Fruit fly (Drosophila melanogaster) whole organism, embryonic: ENCODE data around the gene CG11241.

ENCODE experiments used
- Awh ChIP-seq: fragments of 200-800 bp; sonication (Bioruptor generic); IDR thresholded peaks from 2 replicates; pipeline ENCODE4, ENCODE4 v1.3.6; 2022; ENCODE audit warnings: missing biosample characterization, missing genetic modification characterization
- Bgb ChIP-seq: fragments of 200-800 bp; sonication (Bioruptor generic); IDR thresholded peaks from 2 replicates; pipeline ENCODE4 v1.3.6; 2022; ENCODE audit warnings: missing biosample characterization, missing genetic modification characterization; ENCODE audit not compliant: partially characterized antibody
- CG10543 ChIP-seq: fragments of 200-800 bp; sonication (Bioruptor generic); optimal IDR thresholded peaks from 3 replicates; lab custom pipeline; 2017; ENCODE audit warnings: missing biosample characterization, mild to moderate bottlenecking, missing genetic modification characterization, moderate library complexity
- CG10959 ChIP-seq: fragments of 200-800 bp; sonication (Bioruptor generic); IDR thresholded peaks from 2 replicates; pipeline ENCODE4 v1.3.6; 2022; ENCODE audit warnings: missing biosample characterization, missing genetic modification characterization
- CG11504 ChIP-seq: fragments of 200-800 bp; sonication (Bioruptor generic); optimal IDR thresholded peaks from 3 replicates; lab custom pipeline; 2019; ENCODE audit warnings: missing biosample characterization, mild to moderate bottlenecking, missing genetic modification characterization, moderate library complexity
- CG11695 ChIP-seq: fragments of 200-800 bp; sonication (Bioruptor generic); IDR thresholded peaks from 3 replicates; pipeline ENCODE4 v1.3.6; 2022; ENCODE audit warnings: missing biosample characterization, missing genetic modification characterization
- CG13894 ChIP-seq: fragments of 200-800 bp; sonication (Bioruptor generic); optimal IDR thresholded peaks from 3 replicates; lab custom pipeline; 2018; ENCODE audit warnings: missing biosample characterization, mild to moderate bottlenecking, missing genetic modification characterization, moderate library complexity
- CG14014 ChIP-seq: fragments of 200-800 bp; sonication (Bioruptor generic); IDR thresholded peaks from 2 replicates; pipeline ENCODE4 v1.3.6; 2022; ENCODE audit warnings: missing biosample characterization, missing genetic modification characterization
- CG14965 ChIP-seq: fragments of 200-800 bp; sonication (Bioruptor generic); optimal IDR thresholded peaks from 2 replicates; lab custom pipeline; 2016; ENCODE audit warnings: missing biosample characterization, missing genetic modification characterization, borderline replicate concordance
- CG17186 ChIP-seq: fragments of 200-800 bp; sonication (Bioruptor generic); optimal IDR thresholded peaks from 3 replicates; lab custom pipeline; 2017; ENCODE audit warnings: missing biosample characterization, missing genetic modification reagents, missing genetic modification characterization
- CG2116 ChIP-seq: fragments of 200-800 bp; sonication (Bioruptor generic); optimal IDR thresholded peaks from 3 replicates; lab custom pipeline; 2018; ENCODE audit warnings: missing biosample characterization, mild to moderate bottlenecking, missing genetic modification characterization
- CG3995 ChIP-seq: fragments of 200-800 bp; sonication (Bioruptor generic); optimal IDR thresholded peaks from 3 replicates; lab custom pipeline; 2016; ENCODE audit warnings: missing biosample characterization, missing genetic modification characterization
- CG5180 ChIP-seq: fragments of 200-800 bp; sonication (Bioruptor generic); optimal IDR thresholded peaks from 3 replicates; lab custom pipeline; 2017; ENCODE audit warnings: missing biosample characterization, missing genetic modification characterization, mild to moderate bottlenecking, moderate library complexity, missing genetic modification reagents
- CG6813 ChIP-seq: fragments of 200-800 bp; sonication (Bioruptor generic); optimal IDR thresholded peaks from 2 replicates; lab custom pipeline; 2017; ENCODE audit warnings: missing biosample characterization, missing genetic modification characterization, mild to moderate bottlenecking, moderate library complexity, missing genetic modification reagents
- CG7372 ChIP-seq: fragments of 200-800 bp; sonication (Bioruptor generic); IDR thresholded peaks from 2 replicates; pipeline ENCODE4 v1.3.6; 2022; ENCODE audit warnings: missing biosample characterization, missing genetic modification characterization
- CG7928 ChIP-seq: fragments of 200-800 bp; sonication (Bioruptor generic); optimal IDR thresholded peaks from 2 replicates; lab custom pipeline; 2017; ENCODE audit warnings: missing biosample characterization, mild to moderate bottlenecking, missing genetic modification characterization
- CG8478 ChIP-seq: fragments of >200 bp; optimal IDR thresholded peaks from 2 replicates; lab custom pipeline; 2018
- CG8765 ChIP-seq: fragments of 200-800 bp; sonication (Bioruptor generic); IDR thresholded peaks from 2 replicates; pipeline ENCODE4 v1.3.6; 2022; ENCODE audit warnings: missing biosample characterization, missing genetic modification characterization
- Deaf1 ChIP-seq: fragments of 200-800 bp; optimal IDR thresholded peaks from 3 replicates; lab custom pipeline; 2019; ENCODE audit warnings: missing biosample characterization, mild to moderate bottlenecking, missing genetic modification characterization, moderate library complexity
- Ets65A ChIP-seq: fragments of 200-800 bp; sonication (Bioruptor generic); peaks from one replicate; lab custom pipeline; 2016; ENCODE audit warnings: missing biosample characterization, missing genetic modification characterization
- HmgD ChIP-seq: fragments of 200-800 bp; sonication (Bioruptor generic); optimal IDR thresholded peaks from 3 replicates; lab custom pipeline; 2016; ENCODE audit warnings: missing biosample characterization, missing genetic modification characterization
- Hr51 ChIP-seq, 2 experiments: fragments of 200-800 bp; sonication (Bioruptor generic); optimal IDR thresholded peaks; 2 replicates in 1 of 2; 3 replicates in 1 of 2; lab custom pipeline; 2016 to 2018; ENCODE audit warnings: missing biosample characterization in 2 of 2, missing genetic modification characterization in 2 of 2, mild to moderate bottlenecking in 1 of 2, moderate library complexity in 1 of 2
- NC2β ChIP-seq: fragments of 200-800 bp; sonication (Bioruptor generic); optimal IDR thresholded peaks from 2 replicates; lab custom pipeline; 2016; ENCODE audit warnings: missing biosample characterization, missing genetic modification characterization
- NK7.1 ChIP-seq: fragments of 200-800 bp; sonication (Bioruptor generic); optimal IDR thresholded peaks from 3 replicates; lab custom pipeline; 2016; ENCODE audit warnings: missing biosample characterization, missing genetic modification characterization
- Xrp1 ChIP-seq: fragments of 200-800 bp; sonication (Bioruptor generic); IDR thresholded peaks from 2 replicates; pipeline ENCODE4 v1.3.6; 2022; ENCODE audit warnings: missing biosample characterization, missing genetic modification characterization
- bcd ChIP-seq: fragments of 200-800 bp; sonication (Bioruptor generic); optimal IDR thresholded peaks from 2 replicates; lab custom pipeline; 2017; ENCODE audit warnings: missing biosample characterization, mild to moderate bottlenecking, missing genetic modification characterization
- bsh ChIP-seq, 2 experiments: fragments of 200-800 bp; sonication (Bioruptor generic); optimal IDR thresholded peaks; 2 replicates each; lab custom pipeline; 2017 to 2018; ENCODE audit warnings: mild to moderate bottlenecking in 2 of 2, missing biosample characterization in 2 of 2, missing genetic modification characterization in 2 of 2, moderate library complexity in 1 of 2
- cad ChIP-seq: fragments of >200 bp; optimal IDR thresholded peaks from 2 replicates; lab custom pipeline; 2017; ENCODE audit warnings: missing biosample characterization, missing genetic modification characterization
- crol ChIP-seq: fragments of 200-800 bp; sonication (Bioruptor generic); IDR thresholded peaks from 2 replicates; pipeline ENCODE4 v1.3.6; 2022; ENCODE audit warnings: missing biosample characterization, missing genetic modification characterization
- esg ChIP-seq: fragments of 200-800 bp; sonication (Bioruptor generic); conservative IDR thresholded peaks from 2 replicates; pipeline ENCODE4 v1.3.6; 2022; ENCODE audit warnings: missing biosample characterization, missing genetic modification characterization
- eve ChIP-seq, 2 experiments: fragments of >200 bp; optimal IDR thresholded peaks; 2 replicates each; lab custom pipeline; 2017; ENCODE audit warnings: missing biosample characterization in 2 of 2, missing genetic modification characterization in 2 of 2
- fd64A ChIP-seq: fragments of 200-800 bp; sonication (Bioruptor generic); optimal IDR thresholded peaks from 3 replicates; lab custom pipeline; 2018; ENCODE audit warnings: missing biosample characterization, mild to moderate bottlenecking, missing genetic modification characterization
- gce ChIP-seq: fragments of 200-800 bp; sonication (Bioruptor generic); IDR thresholded peaks from 3 replicates; pipeline ENCODE4 v1.3.6; 2022; ENCODE audit warnings: missing biosample characterization, missing genetic modification characterization
- gcm ChIP-seq: fragments of 200-800 bp; sonication (Bioruptor generic); optimal IDR thresholded peaks from 2 replicates; lab custom pipeline; 2019; ENCODE audit warnings: missing biosample characterization, mild to moderate bottlenecking, missing genetic modification characterization, moderate library complexity
- insv ChIP-seq, 2 experiments: fragments of 200-800 bp; sonication (Bioruptor generic); optimal IDR thresholded peaks; 3 replicates each; lab custom pipeline; 2016 to 2018; ENCODE audit warnings: missing biosample characterization in 2 of 2, missing genetic modification characterization in 2 of 2
- jigr1 ChIP-seq: fragments of 200-800 bp; sonication (Bioruptor generic); IDR thresholded peaks from 3 replicates; pipeline ENCODE4 v1.3.6; 2022; ENCODE audit warnings: missing biosample characterization, missing genetic modification characterization
- lmd ChIP-seq: fragments of 200-800 bp; sonication (Bioruptor generic); IDR thresholded peaks from 2 replicates; pipeline ENCODE4 v1.3.6; 2022; ENCODE audit warnings: missing biosample characterization, missing genetic modification characterization
- mirr ChIP-seq: fragments of 200-800 bp; sonication (Bioruptor generic); optimal IDR thresholded peaks from 3 replicates; lab custom pipeline; 2018; ENCODE audit warnings: missing biosample characterization, mild to moderate bottlenecking, missing genetic modification characterization
- nerfin-1 ChIP-seq: fragments of 200-800 bp; sonication (Bioruptor generic); optimal IDR thresholded peaks from 3 replicates; lab custom pipeline; 2019; ENCODE audit warnings: missing biosample characterization, mild to moderate bottlenecking, missing genetic modification characterization, moderate library complexity
- odd ChIP-seq: fragments of 200-800 bp; sonication (Bioruptor generic); optimal IDR thresholded peaks from 2 replicates; lab custom pipeline; 2017; ENCODE audit warnings: missing biosample characterization, mild to moderate bottlenecking, missing genetic modification characterization
- onecut ChIP-seq: fragments of 200-800 bp; sonication (Bioruptor generic); IDR thresholded peaks from 2 replicates; pipeline ENCODE4 v1.3.6; 2022; ENCODE audit warnings: missing biosample characterization, missing genetic modification characterization
- run ChIP-seq: fragments of 200-800 bp; sonication (Bioruptor generic); optimal IDR thresholded peaks from 3 replicates; lab custom pipeline; 2018; ENCODE audit warnings: missing biosample characterization, mild to moderate bottlenecking, missing genetic modification characterization
- scrt ChIP-seq: fragments of 200-800 bp; sonication (Bioruptor generic); optimal IDR thresholded peaks from 2 replicates; lab custom pipeline; 2018; ENCODE audit warnings: missing biosample characterization, mild to moderate bottlenecking, missing genetic modification characterization, moderate library complexity
- tgo ChIP-seq: fragments of 200-800 bp; sonication (Bioruptor generic); IDR thresholded peaks from 3 replicates; pipeline ENCODE4 v1.3.6; 2022; ENCODE audit warnings: missing biosample characterization, missing genetic modification characterization
- trem ChIP-seq: fragments of 200-800 bp; optimal IDR thresholded peaks from 3 replicates; lab custom pipeline; 2019; ENCODE audit warnings: missing biosample characterization, mild to moderate bottlenecking, missing genetic modification characterization, moderate library complexity
- ttk ChIP-seq: fragments of 200-800 bp; sonication (Bioruptor generic); IDR thresholded peaks from 2 replicates; pipeline ENCODE4 v2.1.2; 2022; ENCODE audit warnings: missing biosample characterization, missing genetic modification characterization
- tx ChIP-seq: fragments of 200-800 bp; sonication (Bioruptor generic); optimal IDR thresholded peaks from 2 replicates; lab custom pipeline; 2016; ENCODE audit warnings: missing biosample characterization, missing genetic modification characterization
- wdn ChIP-seq: fragments of 200-800 bp; sonication (Bioruptor generic); IDR thresholded peaks from 2 replicates; pipeline ENCODE4 v1.3.6; 2022; ENCODE audit warnings: missing biosample characterization, missing genetic modification characterization

The CG11241 gene

DNA sequence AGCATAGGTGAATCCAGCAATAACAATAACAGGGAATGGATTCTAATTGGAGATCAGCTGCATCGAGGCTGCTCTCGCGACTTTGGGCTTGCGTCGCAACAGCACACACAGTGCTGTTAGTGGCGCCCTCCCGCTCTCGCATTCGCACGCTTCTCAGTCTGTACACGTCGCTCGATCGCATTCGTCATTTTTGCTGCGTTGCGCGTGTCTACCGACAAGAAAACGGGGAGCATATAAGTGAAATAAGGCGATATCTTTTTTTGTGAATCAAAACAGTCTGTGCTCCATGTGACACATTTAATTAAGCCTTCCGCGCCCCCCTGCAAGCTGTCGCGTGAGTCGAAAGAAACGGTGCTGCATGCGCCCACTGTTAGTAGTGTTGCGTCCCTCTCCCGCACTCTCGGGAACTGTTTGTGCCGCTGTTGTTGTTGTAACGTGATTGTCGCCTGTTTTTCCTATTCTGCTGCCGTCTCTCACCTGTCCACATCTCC lies 35.2 kb upstream of the CG11241 start (continued):
- TF ChIP-seq run (tag; lab: Kevin White, UChicago), result no peak
- TF ChIP-seq CG5180, result peak; percentile 36
- no peak for TF ChIP-seq CG3995 (GFP tag; lab: Kevin White, UChicago)
- TF ChIP-seq Xrp1 (GFP tag; lab: Robert Waterston, UW), result no peak
- no peak for TF ChIP-seq mirr (GFP tag; lab: Kevin White, UChicago)
- no peak for TF ChIP-seq ttk (GFP tag; lab: Robert Waterston, UW)
- 0 out of 2 replicates have a peak, but pooled peaks have one; percentile 30 for TF ChIP-seq Bgb (GFP tag; lab: Robert Waterston, UW)
- no peak for TF ChIP-seq CG11695 (GFP tag; lab: Robert Waterston, UW)
- no peak for TF ChIP-seq HmgD
- no peak for TF ChIP-seq CG14014 (GFP tag; lab: Robert Waterston, UW)
- TF ChIP-seq crol (GFP tag; lab: Robert Waterston, UW), result peak; percentile 84
- no peak for TF ChIP-seq NC2β
- TF ChIP-seq esg (GFP tag; lab: Robert Waterston, UW), result no peak
- no peak for TF ChIP-seq CG14965 (GFP tag; lab: Kevin White, UChicago)
- TF ChIP-seq bsh (GFP tag; optimal IDR thresholded peaks at IDR 0.05; lab: Kevin White, UChicago), result no peak
- TF ChIP-seq insv (GFP tag; optimal IDR thresholded peaks at IDR 0.05; lab: Kevin White, UChicago), result peak; percentile 64 to 94
- no peak for TF ChIP-seq CG6813 (GFP tag; lab: Kevin White, UChicago)
- TF ChIP-seq wdn (GFP tag; lab: Robert Waterston, UW), result no peak
- TF ChIP-seq CG17186, result peak; percentile 100
- no peak for TF ChIP-seq gcm (GFP tag; lab: Kevin White, UChicago)
- no peak for TF ChIP-seq bcd
- TF ChIP-seq CG10959, result no peak
- no peak for TF ChIP-seq scrt (GFP tag; lab: Kevin White, UChicago)
- TF ChIP-seq gce (GFP tag; lab: Robert Waterston, UW), result no peak
- no peak for TF ChIP-seq Deaf1 (tag; lab: Kevin White, UChicago)
- TF ChIP-seq CG7928, result no peak
- no peak for TF ChIP-seq CG2116 (GFP tag; lab: Kevin White, UChicago)
- TF ChIP-seq tx, result no peak
- no peak for TF ChIP-seq CG8765 (GFP tag; lab: Robert Waterston, UW)
- TF ChIP-seq eve (GFP tag; optimal IDR thresholded peaks at IDR 0.05; lab: Kevin White, UChicago), result no peak
- no peak for TF ChIP-seq CG8478 (lab: Kevin White, UChicago)
- TF ChIP-seq tgo, result no peak
- TF ChIP-seq jigr1 (GFP tag; lab: Robert Waterston, UW), result no peak
- no peak for TF ChIP-seq trem (tag; lab: Kevin White, UChicago)
- TF ChIP-seq CG7372 (GFP tag; lab: Robert Waterston, UW), result no peak
- no peak for TF ChIP-seq NK7.1 (GFP tag; lab: Kevin White, UChicago)
- TF ChIP-seq lmd (GFP tag; lab: Robert Waterston, UW), result no peak

dm6 chr3L:22749987-22750386 lies 11.8 kb upstream of the CG11241 start:
- no peak for TF ChIP-seq Awh (GFP tag; lab: Robert Waterston, UW)
- TF ChIP-seq Deaf1 (tag; lab: Kevin White, UChicago), result peak; percentile 3
- peak in 1 of 2 experiments; percentile 5 for TF ChIP-seq Hr51 (GFP tag; optimal IDR thresholded peaks at IDR 0.05; lab: Kevin White, UChicago)
- peak; percentile 7 for TF ChIP-seq nerfin-1
- no peak for TF ChIP-seq odd (GFP tag; lab: Kevin White, UChicago)
- TF ChIP-seq CG10543 (GFP tag; lab: Kevin White, UChicago), result no peak
- TF ChIP-seq onecut (GFP tag; lab: Robert Waterston, UW), result peak; percentile 97
- peak; percentile 29 for TF ChIP-seq CG13894 (tag; lab: Kevin White, UChicago)
- TF ChIP-seq lmd (GFP tag; lab: Robert Waterston, UW), result no peak
- peak; percentile 66 for TF ChIP-seq CG11504 (tag; lab: Kevin White, UChicago)
- TF ChIP-seq fd64A, result no peak
- peak; percentile 41 for TF ChIP-seq Ets65A (GFP tag; lab: Kevin White, UChicago)
- TF ChIP-seq cad (GFP tag; lab: Kevin White, UChicago), result no peak
